Worm (Caenorhabditis elegans) whole organism, young adult: ENCODE results near the gene C04C3.9.

Experiments
- Y56A3A.18 ChIP-seq: fragments of 200-800 bp; sonication (Bioruptor generic); IDR thresholded peaks from 2 replicates; pipeline ENCODE4 v1.3.6; 2022; ENCODE audit warnings: missing genetic modification reagents, missing genetic modification characterization, missing compliant biosample characterization
- ama-1 ChIP-seq, 3 experiments: fragments of 150-350 bp in 1 of 3; sonication (generic microtip) in 2 of 3; optimal IDR thresholded peaks; 2 replicates each; lab custom pipeline; 2014 to 2018; ENCODE audit warnings: missing biosample characterization in 2 of 3, missing genetic modification characterization in 2 of 3, missing genetic modification reagents in 2 of 3
- aptf-2 ChIP-seq: fragments of 200-800 bp; sonication (Bioruptor generic); conservative IDR thresholded peaks from 2 replicates; pipeline ENCODE4 v1.3.6; 2022; ENCODE audit warnings: missing genetic modification reagents, missing genetic modification characterization, missing compliant biosample characterization
- attf-3 ChIP-seq: fragments of 200-800 bp; sonication (Bioruptor generic); conservative IDR thresholded peaks from 2 replicates; pipeline ENCODE4 v1.3.6; 2022; ENCODE audit warnings: missing genetic modification reagents, missing genetic modification characterization, missing compliant biosample characterization
- efl-1 ChIP-seq: fragments of 150-350 bp; optimal IDR thresholded peaks from 2 replicates; lab custom pipeline; 2014; ENCODE audit warnings: missing biosample characterization, missing genetic modification reagents, missing genetic modification characterization
- hmg-20 ChIP-seq: fragments of 200-800 bp; sonication (Bioruptor generic); IDR thresholded peaks from 2 replicates; pipeline ENCODE4 v1.3.6; 2022; ENCODE audit warnings: missing genetic modification reagents, missing genetic modification characterization, missing compliant biosample characterization
- lin-26 ChIP-seq: fragments of 200-800 bp; sonication (Bioruptor generic); IDR thresholded peaks from 2 replicates; pipeline ENCODE4 v1.3.6; 2022; ENCODE audit warnings: missing genetic modification reagents, missing genetic modification characterization, missing compliant biosample characterization
- madf-6 ChIP-seq: fragments of 200-800 bp; sonication (Bioruptor generic); IDR thresholded peaks from 2 replicates; pipeline ENCODE4 v1.3.6; 2022; ENCODE audit warnings: missing genetic modification reagents, missing genetic modification characterization, missing compliant biosample characterization

DNA sequence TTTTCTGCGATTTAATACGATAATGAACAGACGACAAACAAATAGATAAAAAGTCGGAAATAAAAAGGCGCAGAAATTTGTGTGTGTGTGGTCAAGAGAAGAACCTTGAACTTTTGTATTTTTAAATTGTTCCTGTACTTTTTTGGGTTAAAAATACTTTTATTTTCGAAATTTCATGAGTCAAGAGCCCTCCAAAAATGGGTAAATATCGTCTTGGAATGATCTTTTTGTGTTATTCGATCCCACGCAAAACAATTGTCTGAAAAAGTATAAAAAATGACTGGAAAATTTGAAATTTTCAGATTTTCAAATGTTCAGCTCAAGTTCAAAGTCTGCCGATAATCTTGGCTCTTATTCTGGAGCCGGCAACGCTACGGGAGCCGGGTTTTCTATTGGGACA is 32.8 kb downstream of the C04C3.9 start, which contains the start of gene C04C3.14:
- TF ChIP-seq ama-1 (optimal IDR thresholded peaks at IDR 0.05; lab: Kevin White, UChicago) (no peak), ama-1 (GFP tag; optimal IDR thresholded peaks at IDR 0.05; lab: Kevin White, UChicago) (no peak), hmg-20 (GFP tag; lab: Robert Waterston, UW) (no peak), madf-6 (GFP tag; lab: Robert Waterston, UW) (no peak), attf-3 (GFP tag; lab: Robert Waterston, UW) (no peak), Y56A3A.18 (no peak), efl-1 (no peak), aptf-2 (GFP tag; lab: Robert Waterston, UW) (no peak), lin-26 (GFP tag; lab: Robert Waterston, UW) (no peak)
